Comparison of ENCODE assay signal across 2 fruit fly cellular contexts in the genomic region with DNA sequence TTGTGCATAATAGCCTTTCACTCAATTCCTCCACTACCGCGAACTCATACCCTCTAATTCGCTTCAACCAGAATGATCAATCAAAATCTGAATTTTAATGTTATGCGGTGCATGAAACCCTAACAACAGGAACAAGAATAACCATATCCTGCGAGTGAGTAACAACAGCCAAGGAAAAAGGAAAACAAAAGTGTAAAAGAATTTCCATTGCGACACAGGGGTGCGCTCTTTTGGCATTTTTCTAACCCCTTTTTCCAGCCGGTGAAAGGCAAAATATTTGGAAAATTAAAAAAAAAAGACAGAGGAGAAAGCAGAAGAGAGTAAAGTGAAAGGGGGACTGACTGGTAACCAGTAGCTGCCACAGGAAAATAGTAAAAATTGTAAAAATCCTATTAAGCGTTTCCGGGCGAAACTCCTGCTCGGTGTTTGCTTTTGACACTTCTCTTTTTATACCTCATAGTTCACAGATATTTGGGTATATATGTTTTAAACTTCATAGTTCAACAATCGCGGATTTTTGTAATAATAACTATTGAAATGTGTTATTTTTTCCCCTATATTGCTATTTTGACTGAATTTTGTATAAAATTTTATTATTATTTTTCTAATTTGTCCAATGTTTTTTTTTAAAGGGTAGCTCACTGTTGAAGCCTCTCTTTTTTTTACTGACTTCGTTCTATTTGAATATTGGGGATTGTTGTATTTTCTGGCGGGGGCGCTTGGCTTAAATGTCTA.
TF ChIP-seq lines count a peak whose summit lies in the region.

No protein-coding gene starts in this region.

- TF ChIP-seq CTCF in whole organism, embryonic (GFP tag; optimal IDR thresholded peaks at IDR 0.05; lab: Kevin White, UChicago) = no peak

TF ChIP-seq in whole organism, embryonic, 481 proteins besides CTCF, POLR2A, EP300 and RAD21 (continues in another document):
- TF ChIP-seq CG14710 (tag; optimal IDR thresholded peaks at IDR 0.05; lab: Kevin White, UChicago) (peak; percentile 60), row (GFP tag; IDR thresholded peaks at IDR 0.05; lab: Robert Waterston, UW) (peak; percentile 70), pros (GFP tag; optimal IDR thresholded peaks at IDR 0.05; lab: Kevin White, UChicago) (peak; percentile 67), prd (optimal IDR thresholded peaks at IDR 0.05; lab: Kevin White, UChicago) (no peak), prd (GFP tag; IDR thresholded peaks at IDR 0.05; lab: Robert Waterston, UW) (peak; percentile 57; the same call in 2 of the 3 replicates), gem (tag; optimal IDR thresholded peaks at IDR 0.05; lab: Kevin White, UChicago) (peak; percentile 74), CG16815 (GFP tag; optimal IDR thresholded peaks at IDR 0.05; lab: Kevin White, UChicago) (peak; percentile 5), CG17359 (tag; optimal IDR thresholded peaks at IDR 0.05; lab: Kevin White, UChicago) (peak; percentile 19), CG30403 (GFP tag; optimal IDR thresholded peaks at IDR 0.05; lab: Kevin White, UChicago) (peak; percentile 21), sqz (GFP tag; optimal IDR thresholded peaks at IDR 0.05; lab: Kevin White, UChicago) (peak; percentile 36), p53 (GFP tag; optimal IDR thresholded peaks at IDR 0.05; lab: Kevin White, UChicago) (no peak), HLH3B (GFP tag; IDR thresholded peaks at IDR 0.05; lab: Robert Waterston, UW) (peak; percentile 54; the same call in 1 of the 2 replicates), CG14014 (GFP tag; IDR thresholded peaks at IDR 0.05; lab: Robert Waterston, UW) (0 out of 2 replicates have a peak, but pooled peaks have one; percentile 28), Kr (GFP tag; optimal IDR thresholded peaks at IDR 0.05; lab: Kevin White, UChicago) (peak; percentile 76), stwl (tag; optimal IDR thresholded peaks at IDR 0.05; lab: Kevin White, UChicago) (peak; percentile 17), CG31441 (GFP tag; IDR thresholded peaks at IDR 0.05; lab: Robert Waterston, UW) (peak; percentile 62), HmgD (GFP tag; optimal IDR thresholded peaks at IDR 0.05; lab: Kevin White, UChicago) (no peak), CG17829 (tag; optimal IDR thresholded peaks at IDR 0.05; lab: Kevin White, UChicago) (peak; percentile 33), sd (tag; optimal IDR thresholded peaks at IDR 0.05; lab: Kevin White, UChicago) (peak; percentile 35), CG17361 (GFP tag; IDR thresholded peaks at IDR 0.05; lab: Robert Waterston, UW) (peak; percentile 59; the same call in 2 of the 3 replicates), dmrt99B (tag; optimal IDR thresholded peaks at IDR 0.05; lab: Kevin White, UChicago) (peak; percentile 42), Hr51 (GFP tag; optimal IDR thresholded peaks at IDR 0.05; lab: Kevin White, UChicago) (peak in 1 of 2 experiments; percentile 39), gcm (GFP tag; optimal IDR thresholded peaks at IDR 0.05; lab: Kevin White, UChicago) (no peak), HLHmδ (GFP tag; optimal IDR thresholded peaks at IDR 0.05; lab: Kevin White, UChicago) (no peak), Spps (tag; optimal IDR thresholded peaks at IDR 0.05; lab: Kevin White, UChicago) (peak; percentile 34), CG10267 (tag; optimal IDR thresholded peaks at IDR 0.05; lab: Kevin White, UChicago) (peak; percentile 49), emc (GFP tag; optimal IDR thresholded peaks at IDR 0.05; lab: Kevin White, UChicago) (no peak), nmo (GFP tag; optimal IDR thresholded peaks at IDR 0.05; lab: Kevin White, UChicago) (peak; percentile 43), H2.0 (GFP tag; IDR thresholded peaks at IDR 0.05; lab: Robert Waterston, UW) (peak; percentile 25; the same call in 1 of the 2 replicates), CG7839 (tag; optimal IDR thresholded peaks at IDR 0.05; lab: Kevin White, UChicago) (peak; percentile 53), tgo (GFP tag; IDR thresholded peaks at IDR 0.05; lab: Robert Waterston, UW) (peak; percentile 24; the same call in 1 of the 3 replicates), CG12391 (tag; optimal IDR thresholded peaks at IDR 0.05; lab: Kevin White, UChicago) (peak; percentile 66), CG17802 (tag; optimal IDR thresholded peaks at IDR 0.05; lab: Kevin White, UChicago) (no peak), zen (tag; optimal IDR thresholded peaks at IDR 0.05; lab: Kevin White, UChicago) (peak; percentile 6), Ptx1 (GFP tag; IDR thresholded peaks at IDR 0.05; lab: Robert Waterston, UW) (peak; percentile 6; the same call in 1 of the 2 replicates), CG8388 (GFP tag; optimal IDR thresholded peaks at IDR 0.05; lab: Kevin White, UChicago) (peak; percentile 65), inv (GFP tag; IDR thresholded peaks at IDR 0.05; lab: Robert Waterston, UW; ENCODE audit: partially characterized antibody) (no peak), CG17385 (GFP tag; optimal IDR thresholded peaks at IDR 0.05; lab: Kevin White, UChicago) (peak; percentile 5), PHDP (tag; optimal IDR thresholded peaks at IDR 0.05; lab: Kevin White, UChicago) (no peak)

TF ChIP-seq in whole organism, prepupa, 60 proteins besides CTCF, POLR2A, EP300 and RAD21:
- TF ChIP-seq CG34406 (GFP tag; optimal IDR thresholded peaks at IDR 0.05; lab: Kevin White, UChicago) = no peak
- peak; percentile 13 for TF ChIP-seq svp (GFP tag; lab: Kevin White, UChicago)
- TF ChIP-seq acj6 (GFP tag; optimal IDR thresholded peaks at IDR 0.05; lab: Kevin White, UChicago) = no peak
- TF ChIP-seq Eip93F (GFP tag; optimal IDR thresholded peaks at IDR 0.05; lab: Kevin White, UChicago) = no peak
- no peak for TF ChIP-seq CG6276 (GFP tag; optimal IDR thresholded peaks at IDR 0.05; lab: Kevin White, UChicago)
TF ChIP-seq in whole organism, prepupa: peak in this region for 1.

Comparison
In these comparisons a context has a peak if more than half of its experiments do, and no peak if none do; other contexts are left out.
1. Of the 7 proteins assayed by ChIP-seq in both whole organism, embryonic and whole organism, prepupa: peak only in whole organism, embryonic: Blimp-1 and Sox102F; only in whole organism, prepupa: none; in both: none; in neither: 5.